Worm (Caenorhabditis elegans): Measurements from ENCODE around the gene adal-1.

The adal-1 gene

DNA sequence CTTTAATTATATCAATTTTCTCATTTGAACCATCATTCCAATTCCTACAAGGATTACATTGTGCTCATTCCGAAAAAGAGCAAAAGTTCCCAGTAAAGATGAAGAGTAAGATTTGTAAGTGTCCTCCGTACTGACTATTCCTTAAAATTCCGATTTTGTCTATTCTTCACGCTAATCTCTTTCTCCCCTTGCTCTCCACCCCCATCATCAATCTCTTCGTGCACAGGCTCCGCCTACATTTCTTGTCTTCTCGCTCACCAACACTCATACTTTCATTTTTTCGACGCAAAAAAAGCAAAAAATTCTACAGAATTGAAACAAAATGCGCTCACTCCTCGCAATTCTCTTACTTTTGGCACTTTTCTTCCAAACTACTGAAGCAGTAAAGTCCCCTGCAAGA lies 22.4 kb upstream of the adal-1 start, which contains the start of gene B0252.8:
B0252.8 (plus strand) TSS at position 292 of the 400 bp plus-strand sequence.
- TF ChIP-seq zim-3 (tag; optimal IDR thresholded peaks at IDR 0.05): no peak
- TF ChIP-seq F39B2.1 (GFP tag; IDR thresholded peaks at IDR 0.05): no peak

- no peak for TF ChIP-seq T07F8.4 (tag; optimal IDR thresholded peaks at IDR 0.05)
- no peak for TF ChIP-seq hrde-1 (tag; optimal IDR thresholded peaks at IDR 0.05; ENCODE audit: borderline replicate concordance)
- TF ChIP-seq dox-1 (GFP tag; IDR thresholded peaks at IDR 0.05): no peak; the same call in 1 of the 2 replicates
- peak; percentile 73 for TF ChIP-seq him-1 (tag; optimal IDR thresholded peaks at IDR 0.05)
- 0 out of 2 replicates have a peak, but pooled peaks have one; percentile 51 for TF ChIP-seq lag-1 (GFP tag; IDR thresholded peaks at IDR 0.05)
- no peak for TF ChIP-seq ceh-79 (tag; optimal IDR thresholded peaks at IDR 0.05)
- no peak for TF ChIP-seq mel-28 (tag; optimal IDR thresholded peaks at IDR 0.05; ENCODE audit: borderline replicate concordance)
- no peak for TF ChIP-seq B0261.1 (tag; optimal IDR thresholded peaks at IDR 0.05)
- peak; percentile 54 for TF ChIP-seq hsf-1 (GFP tag; IDR thresholded peaks at IDR 0.05)
- no peak for TF ChIP-seq sptf-2 (GFP tag; optimal IDR thresholded peaks at IDR 0.05)
- TF ChIP-seq cebp-1 (GFP tag; IDR thresholded peaks at IDR 0.05): no peak
- no peak for TF ChIP-seq cebp-1 (tag; optimal IDR thresholded peaks at IDR 0.05)
- TF ChIP-seq mes-4 (tag; optimal IDR thresholded peaks at IDR 0.05): no peak
- peak; percentile 78 for TF ChIP-seq ekl-4 (GFP tag; IDR thresholded peaks at IDR 0.05)
- TF ChIP-seq madf-8 (GFP tag; conservative IDR thresholded peaks at IDR 0.05): peak; percentile 68
- TF ChIP-seq F22D6.2 (tag; optimal IDR thresholded peaks at IDR 0.05): peak; percentile 71
- TF ChIP-seq aptf-2 (GFP tag; conservative IDR thresholded peaks at IDR 0.05): no peak
- no peak for TF ChIP-seq ztf-28 (GFP tag; IDR thresholded peaks at IDR 0.05)
- TF ChIP-seq nhr-120 (GFP tag; IDR thresholded peaks at IDR 0.05): no peak
- no peak; the same call in 1 of the 2 replicates for TF ChIP-seq Y53G8AR.9 (GFP tag; conservative IDR thresholded peaks at IDR 0.05)
- TF ChIP-seq snpc-1.1 (tag; optimal IDR thresholded peaks at IDR 0.05; ENCODE audit: insufficient read depth): no peak
- TF ChIP-seq attf-3 (GFP tag; conservative IDR thresholded peaks at IDR 0.05): peak; percentile 51; the same call in 1 of the 2 replicates
- TF ChIP-seq tlf-1 (GFP tag; optimal IDR thresholded peaks at IDR 0.05): no peak
- TF ChIP-seq Y67H2A.10 (GFP tag; conservative IDR thresholded peaks at IDR 0.05): peak; percentile 55; the same call in 1 of the 2 replicates
- TF ChIP-seq nfya-1 (tag; optimal IDR thresholded peaks at IDR 0.05; ENCODE audit: borderline replicate concordance, insufficient read depth): no peak
- no peak for TF ChIP-seq ztf-22 (GFP tag; optimal IDR thresholded peaks at IDR 0.05)
- no peak for TF ChIP-seq T26A5.8 (tag; optimal IDR thresholded peaks at IDR 0.05)
- TF ChIP-seq hlh-26 (GFP tag; conservative IDR thresholded peaks at IDR 0.05): no peak
- no peak for TF ChIP-seq madf-3 (GFP tag; IDR thresholded peaks at IDR 0.05)
- no peak for TF ChIP-seq nhr-80 (tag; optimal IDR thresholded peaks at IDR 0.05)
- TF ChIP-seq zim-3 (tag; optimal IDR thresholded peaks at IDR 0.05): no peak
- peak; percentile 85 for TF ChIP-seq ceh-27 (GFP tag; optimal IDR thresholded peaks at IDR 0.05)
- TF ChIP-seq die-1 (tag; optimal IDR thresholded peaks at IDR 0.05): no peak
- TF ChIP-seq F57A8.1 (GFP tag; optimal IDR thresholded peaks at IDR 0.05): no peak
- no peak for TF ChIP-seq hmg-1.2 (GFP tag; IDR thresholded peaks at IDR 0.05)
- TF ChIP-seq ceh-40 (GFP tag; IDR thresholded peaks at IDR 0.05): no peak
- TF ChIP-seq xnd-1 (tag; optimal IDR thresholded peaks at IDR 0.05): peak; percentile 39
- no peak for TF ChIP-seq sea-2 (GFP tag; IDR thresholded peaks at IDR 0.05)
- peak; percentile 56 for TF ChIP-seq F10E7.11 (tag; optimal IDR thresholded peaks at IDR 0.05)
- no peak for TF ChIP-seq C06A6.2 (GFP tag; conservative IDR thresholded peaks at IDR 0.05)
- no peak for TF ChIP-seq sdz-38 (tag; optimal IDR thresholded peaks at IDR 0.05)
- peak; percentile 84 for TF ChIP-seq mcd-1 (GFP tag; IDR thresholded peaks at IDR 0.05)
- TF ChIP-seq K11D2.4 (GFP tag; IDR thresholded peaks at IDR 0.05): peak; percentile 60; the same call in 1 of the 2 replicates
- TF ChIP-seq ceh-100 (GFP tag; IDR thresholded peaks at IDR 0.05): peak; percentile 74
- TF ChIP-seq F37B4.10 (GFP tag; IDR thresholded peaks at IDR 0.05): no peak
- no peak for TF ChIP-seq ztf-18 (tag; optimal IDR thresholded peaks at IDR 0.05)
Observed at ce11 chrII:6913309-6913708, 19.9 kb upstream of the adal-1 start, which contains the start of gene cyn-10. Gene cyn-10, minus strand, starts transcription at chrII:6913365.
